Worm (Caenorhabditis elegans) whole organism, L4/young adult: ENCODE results near the gene nsun-1.

ENCODE experiments used
- W03F9.2 ChIP-seq: fragments of 150-350 bp; optimal IDR thresholded peaks from 2 replicates; lab custom pipeline; 2014; ENCODE audit warnings: missing biosample characterization, missing genetic modification characterization
- dao-5 ChIP-seq: sonication (generic microtip); optimal IDR thresholded peaks from 2 replicates; lab custom pipeline; 2016; ENCODE audit warnings: missing genotype, missing genetic modification characterization, moderate library complexity, missing compliant biosample characterization
- him-1 ChIP-seq: sonication (generic microtip); optimal IDR thresholded peaks from 2 replicates; lab custom pipeline; 2016; ENCODE audit warnings: missing genotype, missing genetic modification reagents, missing genetic modification characterization, missing compliant biosample characterization

Gene nsun-1

DNA sequence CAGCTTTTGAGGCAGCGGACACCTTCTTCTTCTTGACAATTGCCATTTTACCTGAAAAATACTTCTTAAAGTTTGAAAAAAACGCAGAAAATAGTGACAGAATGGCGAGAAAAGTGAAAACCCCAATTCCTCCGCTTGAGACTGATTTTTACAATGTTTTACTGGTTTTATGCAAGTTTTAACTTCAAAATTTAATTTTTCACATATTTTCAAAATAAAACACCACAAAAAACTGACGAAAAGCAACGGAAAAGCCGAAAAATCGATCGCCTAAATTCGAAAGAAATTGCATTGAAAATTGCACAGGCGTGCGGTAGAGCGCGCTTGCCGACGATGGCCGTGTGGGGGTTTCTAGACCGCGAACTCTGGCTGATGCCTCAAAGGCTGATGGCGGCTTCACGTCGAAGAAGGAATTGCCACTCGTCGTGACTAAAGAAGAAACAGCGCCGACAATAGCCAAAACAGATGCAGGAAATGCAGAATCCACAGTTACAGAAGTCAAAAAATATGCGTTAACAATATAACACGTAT lies at the start of gene nsun-1:
nsun-1 (minus strand) TSS at position 51 of the 531 bp plus-strand sequence.
- no peak for TF ChIP-seq dao-5 (tag; lab: Kevin White, UChicago)
- peak; percentile 35 for TF ChIP-seq W03F9.2 (tag; lab: Kevin White, UChicago)

DNA sequence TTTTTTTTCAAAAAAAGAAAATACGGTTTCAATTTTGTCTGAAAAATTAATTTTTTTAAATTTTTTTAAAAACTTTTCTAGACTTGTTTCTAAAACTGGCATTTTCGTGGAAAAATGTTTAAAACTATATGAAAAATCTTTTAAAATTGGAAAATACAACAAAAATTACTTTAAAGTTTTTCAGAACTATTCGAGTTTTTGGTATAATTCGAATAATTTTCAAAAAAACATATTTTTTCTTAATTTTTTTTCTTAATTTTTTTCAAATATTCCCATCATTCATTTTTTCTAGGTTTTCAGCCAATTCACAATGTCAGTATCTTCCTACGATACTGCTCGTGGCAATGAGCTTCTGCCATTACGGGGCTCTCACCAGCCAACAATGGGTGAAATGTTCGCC lies 46.6 kb upstream of the nsun-1 start, which contains the start of gene slc-36.2:
slc-36.2 (plus strand) TSS at position 301 of the 400 bp plus-strand sequence.
- TF ChIP-seq dao-5 (tag; lab: Kevin White, UChicago) (no peak), him-1 (tag; lab: Kevin White, UChicago) (no peak), W03F9.2 (tag; lab: Kevin White, UChicago) (no peak)

DNA sequence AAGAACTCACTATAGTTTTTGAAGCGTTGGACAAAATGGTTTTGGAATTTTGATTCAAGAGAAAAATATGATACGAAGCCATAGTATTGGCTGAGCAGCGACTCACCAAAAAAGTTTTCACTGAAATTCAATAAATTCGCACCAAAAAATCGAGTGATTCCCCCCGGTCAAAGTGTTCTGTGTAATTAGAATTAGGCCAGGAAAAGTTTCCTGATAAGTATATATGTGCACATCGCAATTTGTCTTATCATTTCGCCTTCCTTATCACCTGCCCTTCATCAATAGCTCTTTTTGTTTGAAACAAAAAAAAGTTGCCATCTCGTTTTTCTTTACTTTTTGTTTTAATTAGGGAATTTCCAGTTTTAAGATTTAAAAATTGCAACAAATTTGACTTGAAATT lies 46.0 kb upstream of the nsun-1 start:
- TF ChIP-seq him-1 (tag; lab: Kevin White, UChicago) (no peak), W03F9.2 (tag; lab: Kevin White, UChicago) (no peak), dao-5 (tag; lab: Kevin White, UChicago) (no peak)

DNA sequence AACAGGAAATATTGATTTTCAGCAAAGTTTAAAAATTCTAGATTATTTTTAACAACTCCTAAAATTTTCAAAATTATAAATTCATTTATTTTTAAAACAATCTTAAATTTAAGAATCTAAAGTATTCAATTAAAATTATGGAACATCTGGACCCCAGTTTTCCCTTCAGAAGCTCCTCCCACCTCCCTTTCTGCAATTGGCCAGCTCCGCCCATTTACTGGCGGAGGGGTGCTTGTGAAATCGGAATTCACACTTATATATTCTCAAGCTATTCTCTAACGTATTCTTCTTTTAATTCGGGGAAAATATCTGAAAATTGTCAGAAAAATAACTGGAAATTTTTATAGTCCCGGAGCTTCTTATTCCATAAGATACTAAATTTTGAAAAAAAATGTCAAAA lies 40.0 kb upstream of the nsun-1 start, which contains the start of gene mab-9:
mab-9 (plus strand) TSS at position 260 of the 400 bp plus-strand sequence.
- TF ChIP-seq him-1 (tag; lab: Kevin White, UChicago) (no peak), dao-5 (tag; lab: Kevin White, UChicago) (no peak), W03F9.2 (tag; lab: Kevin White, UChicago) (no peak)

DNA sequence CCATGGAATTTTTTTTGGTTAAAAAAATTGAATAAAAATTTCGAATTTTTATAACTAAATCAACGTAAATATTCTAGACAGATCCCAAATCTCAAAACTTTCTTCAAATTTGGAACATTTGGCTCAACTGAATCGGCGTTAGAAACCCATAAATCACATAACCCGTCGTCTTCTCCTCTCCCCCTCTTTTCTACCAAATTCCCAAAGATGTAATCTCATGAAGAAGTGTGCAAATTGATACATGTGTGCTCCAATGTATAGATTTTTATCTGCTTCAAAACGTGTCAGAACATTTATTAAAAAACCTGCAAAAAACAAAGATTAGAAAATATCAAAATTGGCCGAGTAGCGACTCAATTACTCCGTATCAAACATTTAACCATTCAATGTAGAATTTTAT lies 36.9 kb upstream of the nsun-1 start:
- no peak for TF ChIP-seq W03F9.2 (tag; lab: Kevin White, UChicago)
- TF ChIP-seq dao-5 (tag; lab: Kevin White, UChicago), result no peak
- TF ChIP-seq him-1 (tag; lab: Kevin White, UChicago), result no peak

DNA sequence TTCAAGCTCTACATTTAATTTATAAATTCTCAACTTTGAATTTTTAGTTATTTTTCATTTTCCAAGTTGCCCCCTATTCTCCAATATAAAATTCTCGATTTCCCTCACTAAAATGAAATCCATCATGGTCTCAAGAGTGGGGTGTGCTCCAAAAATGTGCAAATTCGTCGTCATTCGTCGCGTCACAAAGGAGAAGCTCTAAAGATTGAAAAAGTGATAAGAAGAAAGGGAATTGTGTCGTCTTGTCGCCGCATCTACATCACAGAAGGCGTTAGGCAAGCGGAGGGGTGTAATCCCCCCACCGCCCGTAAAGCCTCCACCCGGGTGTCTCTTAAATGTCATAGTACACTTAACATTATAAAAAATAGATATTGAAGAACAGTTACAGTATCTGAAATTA lies 36.2 kb upstream of the nsun-1 start:
- TF ChIP-seq dao-5 (tag; lab: Kevin White, UChicago) (no peak), him-1 (tag; lab: Kevin White, UChicago) (no peak), W03F9.2 (tag; lab: Kevin White, UChicago) (no peak)

DNA sequence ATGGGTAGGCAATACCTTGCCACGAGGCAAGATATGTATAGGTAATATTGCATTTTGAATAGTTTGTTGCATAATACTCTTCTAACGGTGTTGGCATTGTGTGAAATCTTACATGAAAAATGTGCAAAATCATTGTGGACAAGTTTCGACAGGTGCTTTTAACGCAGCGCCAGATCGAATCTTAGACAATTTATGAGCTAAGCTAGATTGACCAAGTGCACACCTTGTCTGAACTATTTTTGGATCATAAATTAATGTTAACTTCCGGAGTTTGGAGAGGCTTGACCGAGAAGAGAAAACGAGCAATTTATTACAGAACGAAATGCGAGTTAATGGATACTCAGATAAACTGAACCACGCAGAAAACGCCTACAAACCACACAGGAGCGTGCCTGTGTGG lies 33.5 kb upstream of the nsun-1 start, which contains the start of gene srh-105:
srh-105 (minus strand) TSS at position 101 of the 400 bp plus-strand sequence.
- TF ChIP-seq dao-5 (tag; lab: Kevin White, UChicago) (no peak), W03F9.2 (tag; lab: Kevin White, UChicago) (no peak), him-1 (tag; lab: Kevin White, UChicago) (no peak)

DNA sequence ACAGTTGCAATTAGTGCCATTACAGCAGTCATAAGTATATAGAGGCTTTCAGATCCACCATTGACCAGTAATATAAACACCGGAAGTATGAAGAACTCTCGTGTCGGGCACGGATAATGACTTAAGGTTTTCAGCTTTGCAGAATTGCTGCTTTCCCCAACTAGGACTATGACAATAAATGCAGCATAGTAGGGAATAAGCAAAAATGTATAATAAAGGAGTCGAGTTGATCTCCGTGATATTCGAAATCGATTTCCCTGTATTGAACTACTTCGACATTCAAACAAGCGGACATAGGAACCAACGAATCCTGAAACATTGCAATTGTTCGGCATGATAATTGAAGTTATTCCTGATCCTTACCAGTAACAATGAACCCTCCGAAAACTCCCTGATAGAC lies 32.9 kb upstream of the nsun-1 start:
- no peak for TF ChIP-seq dao-5 (tag; lab: Kevin White, UChicago)
- no peak for TF ChIP-seq him-1 (tag; lab: Kevin White, UChicago)
- no peak for TF ChIP-seq W03F9.2 (tag; lab: Kevin White, UChicago)

DNA sequence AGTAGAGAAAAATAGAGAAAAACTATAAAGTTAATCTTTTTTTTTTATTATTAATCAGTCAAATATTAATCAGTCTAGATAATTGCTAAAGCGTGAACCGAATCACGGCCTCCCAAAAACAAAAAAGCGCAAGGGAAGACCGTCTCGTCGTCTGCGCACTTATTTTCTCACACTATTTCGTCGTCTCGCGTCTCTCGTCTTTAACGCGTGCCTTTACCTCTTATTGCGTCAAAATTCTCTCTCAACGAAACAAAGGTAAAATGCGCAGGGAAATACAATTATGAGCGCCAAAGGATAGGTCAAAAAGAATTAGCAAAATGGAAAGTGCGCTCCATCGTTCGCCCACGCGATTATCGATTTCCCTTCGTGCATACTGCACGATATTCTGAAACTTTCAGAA lies 30.3 kb upstream of the nsun-1 start:
- TF ChIP-seq him-1 (tag; lab: Kevin White, UChicago), result no peak
- no peak for TF ChIP-seq W03F9.2 (tag; lab: Kevin White, UChicago)
- TF ChIP-seq dao-5 (tag; lab: Kevin White, UChicago), result no peak

DNA sequence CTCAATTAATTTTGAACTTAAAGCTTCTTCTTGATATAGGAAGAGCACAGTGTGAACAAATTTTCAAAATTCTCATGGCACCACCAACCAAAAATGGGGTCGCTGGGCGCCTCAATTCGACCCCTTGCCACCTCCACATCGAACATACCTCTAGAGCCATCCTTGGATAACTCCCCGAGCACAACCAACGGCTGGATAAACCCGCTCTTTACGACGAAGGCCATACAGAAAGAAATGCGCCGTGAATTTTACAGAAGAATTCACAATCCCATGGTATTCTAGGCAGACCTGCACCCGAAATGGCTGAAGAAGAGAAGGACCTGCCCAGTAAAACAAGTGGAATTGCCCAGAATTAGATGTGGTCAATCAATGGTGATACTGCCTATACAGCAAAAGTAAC lies 26.9 kb upstream of the nsun-1 start:
- TF ChIP-seq dao-5 (tag; lab: Kevin White, UChicago), result no peak
- no peak for TF ChIP-seq him-1 (tag; lab: Kevin White, UChicago)
- TF ChIP-seq W03F9.2 (tag; lab: Kevin White, UChicago), result no peak

DNA sequence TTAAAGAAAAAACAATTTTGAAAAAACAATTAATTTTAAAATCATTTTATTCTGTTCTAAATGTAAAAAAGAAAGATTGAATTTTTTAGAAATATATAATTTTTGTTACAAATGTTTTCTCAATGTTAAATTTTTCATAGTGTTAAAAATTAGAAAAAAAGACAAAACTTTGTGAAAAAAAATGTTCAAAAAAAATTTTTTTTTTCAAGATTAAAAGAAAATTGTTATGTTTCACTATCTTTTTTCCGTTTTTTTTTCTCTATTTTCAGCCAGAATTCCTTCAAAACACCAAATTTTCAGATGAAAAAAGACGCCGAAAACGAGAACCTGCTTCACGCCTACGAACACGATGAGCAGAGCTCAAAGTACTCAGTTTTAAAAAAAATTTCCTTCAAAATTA lies 19.4 kb upstream of the nsun-1 start, which contains the start of gene sms-5:
sms-5 (plus strand) TSS at position 301 of the 400 bp plus-strand sequence.
- TF ChIP-seq dao-5 (tag; lab: Kevin White, UChicago) (no peak), him-1 (tag; lab: Kevin White, UChicago) (no peak), W03F9.2 (tag; lab: Kevin White, UChicago) (no peak)

DNA sequence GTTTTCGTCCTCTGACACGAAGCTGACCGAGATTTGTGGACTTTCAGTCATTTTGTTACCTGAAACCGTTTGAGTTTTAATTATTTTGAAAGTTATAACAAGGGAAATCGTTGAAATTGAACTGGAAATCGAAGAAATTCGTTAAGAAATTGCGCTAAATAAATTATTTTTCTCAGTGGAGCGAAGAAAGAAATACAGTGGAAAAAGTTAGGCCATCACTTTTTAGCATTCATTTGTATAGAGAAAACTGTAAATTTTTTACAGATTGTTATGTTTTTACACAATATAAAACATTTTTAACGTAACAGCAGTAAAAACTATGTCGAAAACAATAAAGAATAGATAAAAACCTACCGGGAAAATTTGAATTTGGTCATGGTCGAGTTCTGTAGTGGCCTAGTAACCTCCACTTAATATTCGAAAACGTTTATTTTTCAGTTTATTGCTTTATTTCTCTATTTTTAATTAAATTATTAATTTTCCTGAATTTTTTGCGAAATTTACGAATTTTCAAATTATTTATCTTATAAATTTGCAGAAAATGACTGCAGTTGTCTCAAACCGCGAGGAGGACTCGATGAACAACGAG lies 8.7 kb upstream of the nsun-1 start, which contains the start of the genes gldi-1 and prp-21:
gldi-1 (minus strand) TSS at position 51 of the 589 bp plus-strand sequence.
prp-21 (plus strand) TSS at position 539 of the 589 bp plus-strand sequence.
- TF ChIP-seq him-1 (tag; lab: Kevin White, UChicago) (no peak), dao-5 (tag; lab: Kevin White, UChicago) (no peak), W03F9.2 (tag; lab: Kevin White, UChicago) (peak; percentile 83)

DNA sequence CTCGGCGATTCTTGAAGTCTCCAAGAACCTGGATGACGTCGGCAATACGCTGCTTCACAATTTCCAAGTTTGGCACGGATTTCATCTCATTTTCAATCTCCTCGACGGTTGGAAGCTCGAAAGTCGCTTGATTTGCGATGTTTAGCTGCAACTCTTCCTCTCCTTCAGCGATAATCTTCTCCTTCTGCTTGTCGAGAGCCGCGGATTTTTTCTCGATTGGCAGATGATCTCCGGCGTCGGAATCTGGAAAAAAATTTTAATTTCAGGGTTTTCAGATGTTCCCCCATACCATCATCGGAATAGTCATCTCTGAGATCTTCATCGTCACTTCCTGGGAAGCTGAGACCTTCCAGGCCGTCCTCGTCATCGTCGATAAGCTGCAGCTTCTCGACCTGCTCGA lies 428 bp downstream of the nsun-1 start:
- TF ChIP-seq W03F9.2 (tag; lab: Kevin White, UChicago) (no peak), dao-5 (tag; lab: Kevin White, UChicago) (no peak), him-1 (tag; lab: Kevin White, UChicago) (no peak)

DNA sequence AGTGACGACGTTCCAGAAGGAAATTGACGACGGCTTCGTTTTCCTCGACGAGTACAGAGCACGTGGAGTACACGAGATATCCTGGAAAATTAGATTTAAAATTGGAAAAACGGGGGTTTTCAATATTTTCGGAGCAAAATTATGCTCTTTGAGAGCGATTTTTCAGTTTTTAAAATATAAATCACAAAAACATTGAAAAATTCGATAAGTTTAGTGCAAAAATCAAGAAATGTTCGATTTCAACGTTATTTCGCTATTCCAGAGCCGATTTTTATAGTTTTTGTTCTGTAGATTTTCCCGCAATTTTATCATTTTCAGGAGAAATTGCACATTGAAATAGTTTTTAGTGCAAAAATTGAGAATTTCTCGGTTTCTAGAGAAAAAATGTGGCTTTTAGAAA lies 2.5 kb downstream of the nsun-1 start, which contains the start of gene W07E6.5:
W07E6.5 (plus strand) TSS at position 301 of the 400 bp plus-strand sequence.
- TF ChIP-seq him-1 (tag; lab: Kevin White, UChicago) (no peak), dao-5 (tag; lab: Kevin White, UChicago) (no peak), W03F9.2 (tag; lab: Kevin White, UChicago) (no peak)
